Worm (Caenorhabditis elegans) whole organism, mixed stage, embryonic: ENCODE results near the gene C46G7.2.

ENCODE experiments used
- bed-3 ChIP-seq: fragments of 200-800 bp; sonication (Bioruptor generic); optimal IDR thresholded peaks from 3 replicates; lab custom pipeline; 2018; ENCODE audit warnings: mild to moderate bottlenecking, missing genetic modification characterization, moderate library complexity, missing compliant biosample characterization
- blmp-1 ChIP-seq: fragments of 150-350 bp; optimal IDR thresholded peaks from 2 replicates; lab custom pipeline; 2014; ENCODE audit warnings: missing biosample characterization, missing genetic modification characterization
- ceh-39 ChIP-seq: fragments of 150-350 bp; optimal IDR thresholded peaks from 2 replicates; lab custom pipeline; 2014; ENCODE audit warnings: missing biosample characterization, missing genetic modification characterization
- ceh-43 ChIP-seq: fragments of 200-800 bp; sonication (Bioruptor generic); optimal IDR thresholded peaks from 2 replicates; lab custom pipeline; 2018; ENCODE audit warnings: mild to moderate bottlenecking, missing genetic modification characterization, moderate library complexity, missing compliant biosample characterization
- ceh-83 ChIP-seq: fragments of 200-800 bp; sonication (Bioruptor generic); optimal IDR thresholded peaks from 2 replicates; lab custom pipeline; 2018; ENCODE audit warnings: mild to moderate bottlenecking, missing genetic modification characterization, missing compliant biosample characterization
- ces-1 ChIP-seq: fragments of 150-350 bp; optimal IDR thresholded peaks from 2 replicates; lab custom pipeline; 2014; ENCODE audit warnings: missing biosample characterization, missing genetic modification reagents, missing genetic modification characterization
- drap-1 ChIP-seq: fragments of 200-800 bp; sonication (Bioruptor generic); optimal IDR thresholded peaks from 3 replicates; lab custom pipeline; 2018; ENCODE audit warnings: mild to moderate bottlenecking, missing genetic modification characterization, missing compliant biosample characterization
- elt-1 ChIP-seq: sonication (generic microtip); optimal IDR thresholded peaks from 2 replicates; lab custom pipeline; 2017; ENCODE audit warnings: missing genetic modification characterization, mild to moderate bottlenecking, missing compliant biosample characterization, antibody characterized with exemption, moderate library complexity, borderline replicate concordance; ENCODE audit not compliant: insufficient read depth
- elt-3 ChIP-seq: fragments of 150-350 bp; optimal IDR thresholded peaks from 2 replicates; lab custom pipeline; 2014; ENCODE audit warnings: missing biosample characterization, missing genetic modification characterization
- flh-1 ChIP-seq: fragments of 200-800 bp; sonication (Bioruptor generic); optimal IDR thresholded peaks from 2 replicates; lab custom pipeline; 2018; ENCODE audit warnings: mild to moderate bottlenecking, missing genetic modification characterization, moderate library complexity, missing compliant biosample characterization
- ham-2 ChIP-seq: fragments of 200-800 bp; sonication (Bioruptor generic); optimal IDR thresholded peaks from 2 replicates; lab custom pipeline; 2018; ENCODE audit warnings: mild to moderate bottlenecking, missing genetic modification characterization, missing compliant biosample characterization
- hlh-1 ChIP-seq: fragments of 150-350 bp; optimal IDR thresholded peaks from 2 replicates; lab custom pipeline; 2014; ENCODE audit warnings: missing biosample characterization, missing genetic modification reagents, missing genetic modification characterization
- lin-13 ChIP-seq: fragments of 150-350 bp; optimal IDR thresholded peaks from 2 replicates; lab custom pipeline; 2014; ENCODE audit warnings: missing biosample characterization, missing genetic modification characterization
- lin-32 ChIP-seq: fragments of 200-800 bp; sonication (Bioruptor generic); optimal IDR thresholded peaks from 2 replicates; lab custom pipeline; 2018; ENCODE audit warnings: mild to moderate bottlenecking, missing genetic modification characterization, missing compliant biosample characterization
- lsy-2 ChIP-seq: fragments of 150-350 bp; optimal IDR thresholded peaks from 2 replicates; lab custom pipeline; 2014; ENCODE audit warnings: missing biosample characterization, missing genetic modification characterization
- mab-5 ChIP-seq: fragments of 150-350 bp; optimal IDR thresholded peaks from 2 replicates; lab custom pipeline; 2014; ENCODE audit warnings: missing biosample characterization, missing genetic modification characterization
- mep-1 ChIP-seq: fragments of 150-350 bp; optimal IDR thresholded peaks from 2 replicates; lab custom pipeline; 2017; ENCODE audit warnings: missing biosample characterization, missing genetic modification reagents, missing genetic modification characterization, inconsistent platforms
- mls-2 ChIP-seq: sonication (generic microtip); optimal IDR thresholded peaks from 2 replicates; lab custom pipeline; 2016; ENCODE audit warnings: mild to moderate bottlenecking, missing genetic modification characterization, moderate library complexity, missing compliant biosample characterization
- nhr-12 ChIP-seq: fragments of 150-350 bp; optimal IDR thresholded peaks from 2 replicates; lab custom pipeline; 2014; ENCODE audit warnings: missing biosample characterization, missing genetic modification characterization
- nhr-2 ChIP-seq: fragments of 150-350 bp; optimal IDR thresholded peaks from 2 replicates; lab custom pipeline; 2014; ENCODE audit warnings: missing biosample characterization, missing genetic modification characterization
- nhr-237 ChIP-seq: fragments of 150-350 bp; optimal IDR thresholded peaks from 2 replicates; lab custom pipeline; 2014; ENCODE audit warnings: missing biosample characterization, missing genetic modification characterization
- nhr-28 ChIP-seq: fragments of 150-350 bp; optimal IDR thresholded peaks from 2 replicates; lab custom pipeline; 2014; ENCODE audit warnings: missing biosample characterization, missing genetic modification characterization
- nhr-76 ChIP-seq: sonication (generic microtip); optimal IDR thresholded peaks from 2 replicates; lab custom pipeline; 2017; ENCODE audit warnings: missing biosample characterization, missing genetic modification characterization
- pha-4 ChIP-seq: fragments of 150-350 bp; optimal IDR thresholded peaks from 2 replicates; lab custom pipeline; 2018; ENCODE audit warnings: missing biosample characterization, missing genetic modification reagents, missing genetic modification characterization
- sem-2 ChIP-seq: fragments of 200-800 bp; sonication (Bioruptor generic); optimal IDR thresholded peaks from 2 replicates; lab custom pipeline; 2018; ENCODE audit warnings: mild to moderate bottlenecking, missing genetic modification characterization, missing compliant biosample characterization
- snpc-4 ChIP-seq: fragments of 150-350 bp; optimal IDR thresholded peaks from 2 replicates; lab custom pipeline; 2014; ENCODE audit warnings: missing biosample characterization, missing genetic modification characterization
- sptf-1 ChIP-seq: sonication (generic microtip); optimal IDR thresholded peaks from 2 replicates; lab custom pipeline; 2017; ENCODE audit warnings: mild to moderate bottlenecking, missing genetic modification characterization, moderate library complexity, missing compliant biosample characterization
- unc-120 ChIP-seq: sonication (generic microtip); optimal IDR thresholded peaks from 2 replicates; lab custom pipeline; 2017; ENCODE audit warnings: missing genetic modification characterization, missing compliant biosample characterization; ENCODE audit not compliant: poor library complexity, severe bottlenecking
- unc-39 ChIP-seq: fragments of 150-350 bp; optimal IDR thresholded peaks from 2 replicates; lab custom pipeline; 2014; ENCODE audit warnings: missing biosample characterization, missing genetic modification characterization
- unc-62 ChIP-seq: fragments of 150-350 bp; optimal IDR thresholded peaks from 2 replicates; lab custom pipeline; 2014; ENCODE audit warnings: missing biosample characterization, missing genetic modification reagents, missing genetic modification characterization
- ztf-11 ChIP-seq: fragments of 150-350 bp; optimal IDR thresholded peaks from 2 replicates; lab custom pipeline; 2014; ENCODE audit warnings: missing biosample characterization, missing genetic modification characterization

C46G7.2 gene

ce11 chrIV:5985422-5985821, 29.6 kb upstream of the C46G7.2 start:
- TF ChIP-seq lin-13, result no peak
- no peak for TF ChIP-seq snpc-4
- peak; percentile 8 for TF ChIP-seq hlh-1 (tag; lab: Kevin White, UChicago)
- no peak for TF ChIP-seq ceh-39 (tag; lab: Kevin White, UChicago)

DNA sequence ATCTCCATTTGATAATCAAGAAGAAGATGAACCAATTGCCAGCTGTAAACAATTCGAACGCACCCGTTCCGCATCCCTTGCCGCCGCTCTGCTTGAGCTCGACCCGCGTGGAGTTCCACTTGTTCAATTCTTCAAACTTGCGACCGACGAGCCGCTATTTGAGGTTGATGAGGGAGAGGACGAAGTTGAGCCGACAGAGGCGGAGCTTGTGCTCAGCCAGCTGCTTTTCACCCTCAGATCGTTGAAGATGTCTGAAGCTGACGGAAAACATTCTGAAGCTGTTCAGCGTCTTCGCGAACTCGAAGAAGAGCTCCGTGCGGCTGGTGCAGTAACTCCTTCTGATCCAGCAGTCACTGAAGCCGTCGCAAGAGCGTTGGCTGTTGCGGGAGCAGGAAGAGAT, 29.2 kb upstream of the C46G7.2 start:
- TF ChIP-seq nhr-28 (tag; lab: Kevin White, UChicago) (no peak), ztf-11 (no peak), lin-13 (no peak), unc-39 (tag; lab: Kevin White, UChicago) (no peak), hlh-1 (tag; lab: Kevin White, UChicago) (no peak), drap-1 (GFP tag; lab: Kevin White, UChicago) (no peak), nhr-2 (tag; lab: Kevin White, UChicago) (no peak), bed-3 (GFP tag; lab: Kevin White, UChicago) (no peak), ham-2 (GFP tag; lab: Kevin White, UChicago) (no peak), snpc-4 (no peak), elt-3 (tag; lab: Kevin White, UChicago) (no peak), nhr-237 (tag; lab: Kevin White, UChicago) (no peak)

- TF ChIP-seq unc-62 (GFP tag; lab: Kevin White, UChicago), result peak; percentile 36
- TF ChIP-seq lin-32 (GFP tag; lab: Kevin White, UChicago), result no peak
- TF ChIP-seq nhr-76, result no peak
- TF ChIP-seq snpc-4, result no peak
- TF ChIP-seq mls-2 (tag; lab: Kevin White, UChicago), result no peak
- TF ChIP-seq elt-3 (tag; lab: Kevin White, UChicago), result no peak
- no peak for TF ChIP-seq ceh-43 (GFP tag; lab: Kevin White, UChicago)
- no peak for TF ChIP-seq elt-1 (tag; lab: Kevin White, UChicago)
- TF ChIP-seq unc-120 (tag; lab: Kevin White, UChicago), result peak; percentile 43
- TF ChIP-seq ceh-83 (GFP tag; lab: Kevin White, UChicago), result no peak
- TF ChIP-seq drap-1 (GFP tag; lab: Kevin White, UChicago), result no peak
- no peak for TF ChIP-seq ces-1 (GFP tag; lab: Kevin White, UChicago)
- no peak for TF ChIP-seq flh-1 (GFP tag; lab: Kevin White, UChicago)
- peak; percentile 23 for TF ChIP-seq hlh-1 (tag; lab: Kevin White, UChicago)
- TF ChIP-seq, all 35 proteins: peak for 3
These were observed 28.2 kb upstream of the C46G7.2 start for ce11 chrIV:5986829-5987228.

ce11 chrIV:5990503-5990902, 24.5 kb upstream of the C46G7.2 start:
- no peak for TF ChIP-seq mls-2 (tag; lab: Kevin White, UChicago)
- TF ChIP-seq pha-4 (tag; lab: Kevin White, UChicago), result no peak
- no peak for TF ChIP-seq elt-1 (tag; lab: Kevin White, UChicago)
- TF ChIP-seq hlh-1 (tag; lab: Kevin White, UChicago), result no peak
- no peak for TF ChIP-seq unc-39 (tag; lab: Kevin White, UChicago)
- no peak for TF ChIP-seq nhr-2 (tag; lab: Kevin White, UChicago)
- no peak for TF ChIP-seq nhr-12 (tag; lab: Kevin White, UChicago)
- no peak for TF ChIP-seq sptf-1 (tag; lab: Kevin White, UChicago)

- no peak for TF ChIP-seq sptf-1 (tag; lab: Kevin White, UChicago)
- no peak for TF ChIP-seq nhr-28 (tag; lab: Kevin White, UChicago)
- TF ChIP-seq ceh-83 (GFP tag; lab: Kevin White, UChicago), result no peak
- no peak for TF ChIP-seq mls-2 (tag; lab: Kevin White, UChicago)
- TF ChIP-seq mab-5, result no peak
- no peak for TF ChIP-seq lsy-2 (tag; lab: Kevin White, UChicago)
- TF ChIP-seq ceh-39 (tag; lab: Kevin White, UChicago), result no peak
- TF ChIP-seq snpc-4, result no peak
- no peak for TF ChIP-seq mep-1 (tag; lab: Kevin White, UChicago)
- no peak for TF ChIP-seq nhr-12 (tag; lab: Kevin White, UChicago)
- no peak for TF ChIP-seq nhr-237 (tag; lab: Kevin White, UChicago)
- no peak for TF ChIP-seq elt-1 (tag; lab: Kevin White, UChicago)
- no peak for TF ChIP-seq unc-120 (tag; lab: Kevin White, UChicago)
- TF ChIP-seq sem-2 (GFP tag; lab: Kevin White, UChicago), result no peak
- no peak for TF ChIP-seq ces-1 (GFP tag; lab: Kevin White, UChicago)
- no peak for TF ChIP-seq drap-1 (GFP tag; lab: Kevin White, UChicago)
- TF ChIP-seq hlh-1 (tag; lab: Kevin White, UChicago), result no peak
- TF ChIP-seq ceh-43 (GFP tag; lab: Kevin White, UChicago), result no peak
- TF ChIP-seq blmp-1 (tag; lab: Kevin White, UChicago), result no peak
These were observed 9.3 kb upstream of the C46G7.2 start for ce11 chrIV:6005655-6006054.
